Fruit fly (Drosophila melanogaster) whole organism, wandering third instar larva: ENCODE results near the gene CG33263.

Experiments used
- Abd-B ChIP-seq: fragments of >200 bp; optimal IDR thresholded peaks from 2 replicates; lab custom pipeline; 2017; ENCODE audit warnings: missing biosample characterization, missing genetic modification characterization
- CG32264 ChIP-seq: fragments of 200-800 bp; sonication (Bioruptor generic); optimal IDR thresholded peaks from 2 replicates; lab custom pipeline; 2016; ENCODE audit warnings: missing biosample characterization, missing genetic modification characterization
- CG9705 ChIP-seq: fragments of 200-800 bp; sonication (Bioruptor generic); optimal IDR thresholded peaks from 2 replicates; lab custom pipeline; 2018; ENCODE audit warnings: missing biosample characterization, mild to moderate bottlenecking, missing genetic modification characterization
- Dif ChIP-seq: fragments of 200-275, 200-300 bp; sonication (Bioruptor generic); optimal IDR thresholded peaks from 2 replicates; lab custom pipeline; 2018; ENCODE audit warnings: missing biosample characterization, missing genetic modification characterization; ENCODE audit not compliant: partially characterized antibody
- GATAd ChIP-seq: sonication (Bioruptor generic); optimal IDR thresholded peaks from 2 replicates; lab custom pipeline; 2016; ENCODE audit warnings: missing biosample characterization, missing genetic modification characterization
- Hnf4 ChIP-seq: fragments of 200-800 bp; sonication (Bioruptor generic); optimal IDR thresholded peaks from 2 replicates; lab custom pipeline; 2016; ENCODE audit warnings: missing biosample characterization, mild to moderate bottlenecking, missing genetic modification characterization
- Hr78 ChIP-seq: fragments of >200 bp; optimal IDR thresholded peaks from 2 replicates; lab custom pipeline; 2017; ENCODE audit warnings: missing biosample characterization, missing genetic modification characterization
- Jra ChIP-seq: sonication (Bioruptor generic); optimal IDR thresholded peaks from 2 replicates; lab custom pipeline; 2016; ENCODE audit warnings: missing biosample characterization, missing genetic modification characterization
- Myc ChIP-seq: fragments of >200 bp; optimal IDR thresholded peaks from 2 replicates; lab custom pipeline; 2017
- N ChIP-seq: fragments of >200 bp; optimal IDR thresholded peaks from 2 replicates; lab custom pipeline; 2018; ENCODE audit warnings: missing biosample characterization, missing external identifiers, missing genetic modification characterization
- OdsH ChIP-seq: fragments of 200-800 bp; sonication (Bioruptor generic); optimal IDR thresholded peaks from 2 replicates; lab custom pipeline; 2016; ENCODE audit warnings: missing biosample characterization, mild to moderate bottlenecking, missing genetic modification characterization
- Rel ChIP-seq, 2 experiments: fragments of 200-800 bp; sonication (Bioruptor generic) in 1 of 2; optimal IDR thresholded peaks; 2 replicates in 1 of 2; 3 replicates in 1 of 2; lab custom pipeline; 2016 to 2019; ENCODE audit warnings: mild to moderate bottlenecking in 2 of 2, missing biosample characterization in 2 of 2, missing genetic modification characterization in 2 of 2, moderate library complexity in 1 of 2
- Sp1 ChIP-seq: fragments of 200-800 bp; sonication (Bioruptor generic); optimal IDR thresholded peaks from 3 replicates; lab custom pipeline; 2019; ENCODE audit warnings: missing biosample characterization, mild to moderate bottlenecking, missing genetic modification characterization, moderate library complexity
- br ChIP-seq: fragments of 200-800 bp; sonication (Bioruptor generic); optimal IDR thresholded peaks from 2 replicates; lab custom pipeline; 2016; ENCODE audit warnings: missing biosample characterization, missing genetic modification characterization
- brk ChIP-seq: fragments of 200-800 bp; sonication (Bioruptor generic); optimal IDR thresholded peaks from 2 replicates; lab custom pipeline; 2016; ENCODE audit warnings: missing biosample characterization, mild to moderate bottlenecking, missing genetic modification characterization
- dl ChIP-seq, 2 experiments: fragments of 175-275, 200-275 bp in 1 of 2; fragments of 200-275 bp in 1 of 2; sonication (Bioruptor generic); optimal IDR thresholded peaks; lab custom pipeline; 2018; ENCODE audit warnings: mild to moderate bottlenecking in 2 of 2, missing biosample characterization in 2 of 2, missing genetic modification characterization in 2 of 2, moderate library complexity in 2 of 2; ENCODE audit not compliant: partially characterized antibody in 2 of 2, insufficient read depth in 1 of 2
- dmrt93B ChIP-seq: fragments of 200-800 bp; sonication (Bioruptor generic); optimal IDR thresholded peaks from 2 replicates; lab custom pipeline; 2018; ENCODE audit warnings: missing biosample characterization, mild to moderate bottlenecking, missing genetic modification characterization
- dsf ChIP-seq: sonication (Bioruptor generic); optimal IDR thresholded peaks from 2 replicates; lab custom pipeline; 2016; ENCODE audit warnings: missing biosample characterization, missing genetic modification characterization, borderline replicate concordance
- ey ChIP-seq: fragments of 200-800 bp; sonication (Bioruptor generic); optimal IDR thresholded peaks from 2 replicates; lab custom pipeline; 2016; ENCODE audit warnings: missing biosample characterization, missing genetic modification characterization
- foxo ChIP-seq, 2 experiments: fragments of 200-800 bp; sonication (Bioruptor generic); optimal IDR thresholded peaks; 2 replicates in 1 of 2; 3 replicates in 1 of 2; lab custom pipeline; 2016 to 2017; ENCODE audit warnings: missing biosample characterization in 2 of 2, missing genetic modification characterization in 2 of 2
- fru ChIP-seq: fragments of 200-800 bp; sonication (Bioruptor generic); optimal IDR thresholded peaks from 3 replicates; lab custom pipeline; 2016; ENCODE audit warnings: missing biosample characterization, mild to moderate bottlenecking, missing genetic modification characterization
- h ChIP-seq: fragments of 200-800 bp; sonication (Bioruptor generic); optimal IDR thresholded peaks from 3 replicates; lab custom pipeline; 2016; ENCODE audit warnings: missing biosample characterization, mild to moderate bottlenecking, missing genetic modification characterization
- jim ChIP-seq: fragments of 175-275, 200-325 bp; sonication (Bioruptor generic); optimal IDR thresholded peaks from 2 replicates; lab custom pipeline; 2016; ENCODE audit warnings: missing biosample characterization, mild to moderate bottlenecking, missing genetic modification characterization
- lola ChIP-seq: fragments of >200 bp; optimal IDR thresholded peaks from 2 replicates; lab custom pipeline; 2017; ENCODE audit warnings: missing biosample characterization, missing genetic modification characterization
- psq ChIP-seq: fragments of 200-800 bp; sonication (Bioruptor generic); optimal IDR thresholded peaks from 3 replicates; lab custom pipeline; 2017; ENCODE audit warnings: missing biosample characterization, mild to moderate bottlenecking, missing genetic modification characterization, moderate library complexity
- rgr ChIP-seq: fragments of 200-800 bp; sonication (Bioruptor generic); optimal IDR thresholded peaks from 3 replicates; lab custom pipeline; 2016; ENCODE audit warnings: missing biosample characterization, mild to moderate bottlenecking, missing genetic modification characterization
- sage ChIP-seq: fragments of 200-800 bp; sonication (Bioruptor generic); optimal IDR thresholded peaks from 2 replicates; lab custom pipeline; 2016; ENCODE audit warnings: missing biosample characterization, mild to moderate bottlenecking, missing genetic modification characterization
- sv ChIP-seq: fragments of 200-800 bp; sonication (Bioruptor generic); optimal IDR thresholded peaks from 3 replicates; lab custom pipeline; 2016; ENCODE audit warnings: missing biosample characterization, missing genetic modification characterization
- tai ChIP-seq: sonication (Bioruptor generic); optimal IDR thresholded peaks from 2 replicates; lab custom pipeline; 2016; ENCODE audit warnings: missing biosample characterization, missing genetic modification characterization
- usp ChIP-seq: fragments of >200 bp; optimal IDR thresholded peaks from 2 replicates; lab custom pipeline; 2017; ENCODE audit warnings: missing biosample characterization, missing genetic modification characterization
- woc ChIP-seq: sonication (Bioruptor generic); optimal IDR thresholded peaks from 2 replicates; lab custom pipeline; 2016; ENCODE audit warnings: missing biosample characterization, mild to moderate bottlenecking, missing genetic modification characterization

The CG33263 gene

DNA sequence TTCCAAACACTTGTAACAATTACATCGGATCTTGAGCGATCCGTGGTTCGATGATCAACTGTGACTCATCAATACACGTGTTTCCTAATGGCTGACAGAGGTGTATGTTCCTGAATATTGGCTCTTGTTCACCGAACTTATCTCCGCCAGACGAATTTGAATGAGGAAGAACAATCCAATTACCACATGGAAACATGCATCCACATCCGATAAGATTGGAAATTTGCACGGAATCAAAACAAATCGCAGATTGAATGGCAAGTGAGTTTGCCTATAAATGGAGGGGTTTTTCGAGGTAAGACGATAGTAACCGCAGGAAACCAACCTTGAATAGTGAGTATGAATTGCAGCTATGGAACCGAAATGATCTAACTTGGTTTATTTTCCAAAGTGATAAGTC, 13.7 kb upstream of the CG33263 start, which contains the start of gene CG10725:
TSS of gene CG10725 (plus strand) at position 301 of the 400 bp plus-strand sequence.
- no peak for TF ChIP-seq h

DNA sequence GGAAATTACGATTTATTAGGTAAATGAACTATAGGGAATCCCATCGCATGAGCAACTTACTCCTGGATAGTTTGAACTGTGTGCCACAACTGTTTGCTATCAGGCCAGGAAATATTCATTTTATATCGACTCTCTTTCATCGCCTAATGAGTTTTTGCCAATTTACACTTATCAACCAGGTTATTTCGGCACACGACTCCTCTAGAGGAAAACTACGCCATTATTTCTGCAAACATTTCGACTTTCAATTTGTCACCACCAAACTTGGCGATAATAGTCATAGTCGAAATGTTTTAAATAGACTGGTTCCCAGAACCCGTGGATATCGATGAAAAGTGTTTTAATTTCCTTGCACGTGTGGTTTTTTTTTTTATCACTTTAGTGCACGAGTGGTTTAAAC, 13.1 kb upstream of the CG33263 start, which contains the start of gene CG10154:
TSS of gene CG10154 (minus strand) at position 101 of the 400 bp plus-strand sequence.
- TF ChIP-seq Dif (GFP tag; lab: Kevin White, UChicago) = no peak
- no peak for TF ChIP-seq h
- TF ChIP-seq CG32264 (GFP tag; lab: Kevin White, UChicago) = no peak
- TF ChIP-seq br (GFP tag; lab: Kevin White, UChicago) = no peak
- no peak for TF ChIP-seq foxo (GFP tag; optimal IDR thresholded peaks at IDR 0.05; lab: Kevin White, UChicago)
- no peak for TF ChIP-seq N
- TF ChIP-seq rgr (GFP tag; lab: Kevin White, UChicago) = no peak
- TF ChIP-seq lola (GFP tag; lab: Kevin White, UChicago) = no peak
- no peak for TF ChIP-seq tai (GFP tag; lab: Kevin White, UChicago)
- no peak for TF ChIP-seq Hr78 (GFP tag; lab: Kevin White, UChicago)
- no peak for TF ChIP-seq Rel (GFP tag; optimal IDR thresholded peaks at IDR 0.05; lab: Kevin White, UChicago)
- no peak for TF ChIP-seq Rel (tag; optimal IDR thresholded peaks at IDR 0.05; lab: Kevin White, UChicago)
- TF ChIP-seq, all 38 proteins: peak for 0

DNA sequence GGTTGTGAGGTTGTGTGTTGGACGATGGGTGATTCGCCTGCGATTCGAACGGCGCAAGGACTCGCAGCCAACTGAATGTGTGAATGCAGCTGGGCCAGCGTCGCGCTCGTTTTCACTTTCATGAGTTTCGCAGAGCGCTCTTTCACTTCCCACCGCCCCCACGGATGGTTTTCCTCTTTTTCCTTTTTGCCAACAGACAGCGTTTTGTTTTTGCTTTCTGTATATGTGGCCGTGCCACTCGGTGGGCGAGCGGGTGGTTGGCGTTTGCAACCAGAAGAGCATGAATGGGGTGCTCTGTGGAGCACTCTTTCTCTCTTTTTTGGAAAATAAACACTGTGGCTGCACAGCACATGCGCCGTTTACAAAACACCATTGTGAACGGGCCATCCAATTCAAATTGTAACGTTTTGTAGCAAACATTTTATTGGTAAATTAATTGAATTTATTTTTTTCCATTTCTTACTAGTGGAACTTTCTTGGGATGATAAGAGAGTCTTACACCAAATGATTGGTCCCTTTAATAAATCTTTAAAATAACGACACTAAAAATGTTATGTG, 11.3 kb upstream of the CG33263 start, which contains the start of gene CG10713:
TSS of gene CG10713 (minus strand) at position 60 of the 558 bp plus-strand sequence.
- TF ChIP-seq Myc (lab: Kevin White, UChicago) (no peak), Sp1 (peak; percentile 5), ey (GFP tag; lab: Kevin White, UChicago) (no peak), sage (GFP tag; lab: Kevin White, UChicago) (no peak)

DNA sequence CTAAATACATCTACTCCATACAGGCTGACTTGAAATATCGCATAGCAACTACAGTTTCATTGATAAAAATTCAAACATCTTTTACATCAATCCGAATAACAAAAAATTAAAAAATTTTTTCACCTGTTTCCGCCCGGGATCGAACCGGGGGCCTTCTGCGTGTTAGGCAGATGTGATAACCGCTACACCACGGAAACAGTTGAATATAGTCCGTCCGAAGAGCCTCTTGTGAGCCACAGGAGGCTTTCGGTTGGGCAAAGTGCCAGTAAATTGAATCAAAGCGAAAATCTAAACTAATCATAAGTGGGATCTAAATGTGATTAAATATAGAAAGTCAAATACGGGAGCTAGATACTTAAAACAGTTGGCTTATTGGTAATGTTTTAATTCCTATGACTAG, 9.6 kb upstream of the CG33263 start:
- TF ChIP-seq Jra (GFP tag; lab: Kevin White, UChicago) (no peak), Dif (GFP tag; lab: Kevin White, UChicago) (no peak), woc (GFP tag; lab: Kevin White, UChicago) (no peak), psq (GFP tag; lab: Kevin White, UChicago) (no peak), jim (GFP tag; lab: Kevin White, UChicago) (no peak), brk (GFP tag; lab: Kevin White, UChicago) (no peak), Abd-B (GFP tag; lab: Kevin White, UChicago) (no peak)

DNA sequence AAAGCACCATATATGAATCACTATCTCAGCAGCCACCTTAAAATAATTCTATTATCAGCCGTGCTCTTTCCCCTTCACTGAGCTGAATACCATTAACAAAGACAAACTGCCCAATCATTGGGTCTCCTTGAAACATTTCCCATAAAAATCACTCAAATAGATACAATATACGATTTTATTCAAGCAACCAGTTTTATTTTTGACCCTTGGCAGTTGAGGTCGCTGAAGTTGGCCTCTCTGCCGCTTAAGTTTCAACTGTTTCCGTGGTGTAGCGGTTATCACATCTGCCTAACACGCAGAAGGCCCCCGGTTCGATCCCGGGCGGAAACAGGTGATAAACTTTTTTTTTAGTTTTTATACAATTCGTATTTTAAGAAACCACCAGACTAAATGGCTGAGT, 8.8 kb upstream of the CG33263 start:
- no peak for TF ChIP-seq foxo (GFP tag; optimal IDR thresholded peaks at IDR 0.05; lab: Kevin White, UChicago)
- TF ChIP-seq tai (GFP tag; lab: Kevin White, UChicago) = no peak
- no peak for TF ChIP-seq GATAd (GFP tag; lab: Kevin White, UChicago)
- TF ChIP-seq dl (GFP tag; optimal IDR thresholded peaks at IDR 0.05; lab: Kevin White, UChicago; ENCODE audit: insufficient read depth in 1 of 2, partially characterized antibody in 2 of 2) = no peak
- TF ChIP-seq dsf (GFP tag; lab: Kevin White, UChicago) = no peak
- TF ChIP-seq fru (GFP tag; lab: Kevin White, UChicago) = no peak
- no peak for TF ChIP-seq Hnf4
- TF ChIP-seq N = no peak
- TF ChIP-seq usp (GFP tag; lab: Kevin White, UChicago) = no peak
- TF ChIP-seq CG9705 (GFP tag; lab: Kevin White, UChicago) = no peak
- no peak for TF ChIP-seq psq (GFP tag; lab: Kevin White, UChicago)
- TF ChIP-seq jim (GFP tag; lab: Kevin White, UChicago) = no peak
- no peak for TF ChIP-seq Myc (lab: Kevin White, UChicago)
- no peak for TF ChIP-seq brk (GFP tag; lab: Kevin White, UChicago)
- TF ChIP-seq dmrt93B (GFP tag; lab: Kevin White, UChicago) = no peak
- TF ChIP-seq sv = no peak
- TF ChIP-seq OdsH (GFP tag; lab: Kevin White, UChicago) = no peak
- no peak for TF ChIP-seq h
